Worm (Caenorhabditis elegans) whole organism, young adult: ENCODE measurements around the gene byn-1.

Experiments used
- F22D6.2 ChIP-seq: sonication (generic microtip); optimal IDR thresholded peaks from 2 replicates; lab custom pipeline; 2016; ENCODE audit warnings: mild to moderate bottlenecking, missing genetic modification characterization, missing compliant biosample characterization
- F49E8.2 ChIP-seq: sonication (generic microtip); optimal IDR thresholded peaks from 3 replicates; lab custom pipeline; 2017; ENCODE audit warnings: missing genetic modification characterization, mild to moderate bottlenecking, missing compliant biosample characterization, antibody characterized with exemption, moderate library complexity; ENCODE audit not compliant: insufficient read depth
- F52B5.7 ChIP-seq: sonication (generic microtip); optimal IDR thresholded peaks from 2 replicates; lab custom pipeline; 2016; ENCODE audit warnings: mild to moderate bottlenecking, missing genetic modification characterization, missing compliant biosample characterization
- F57A8.1 ChIP-seq: fragments of 200-800 bp; sonication (Bioruptor generic); optimal IDR thresholded peaks from 2 replicates; lab custom pipeline; 2018; ENCODE audit warnings: mild to moderate bottlenecking, missing genetic modification characterization, moderate library complexity, missing compliant biosample characterization
- T26A5.8 ChIP-seq: sonication (generic microtip); optimal IDR thresholded peaks from 2 replicates; lab custom pipeline; 2016; ENCODE audit warnings: missing genetic modification characterization, missing compliant biosample characterization
- Y53F4B.3 ChIP-seq: fragments of 200-800 bp; sonication (Bioruptor generic); IDR thresholded peaks from 2 replicates; pipeline ENCODE4 v1.3.6; 2022; ENCODE audit warnings: missing genetic modification reagents, missing genetic modification characterization, missing compliant biosample characterization
- Y67H2A.10 ChIP-seq: fragments of 200-800 bp; sonication (Bioruptor generic); conservative IDR thresholded peaks from 2 replicates; pipeline ENCODE4 v1.3.6; 2022; ENCODE audit warnings: missing genetic modification reagents, missing genetic modification characterization, missing compliant biosample characterization
- ZK185.1 ChIP-seq: sonication (generic microtip); optimal IDR thresholded peaks from 2 replicates; lab custom pipeline; 2016; ENCODE audit warnings: mild to moderate bottlenecking, missing genetic modification characterization, missing compliant biosample characterization; ENCODE audit not compliant: poor library complexity, severe bottlenecking
- ama-1 ChIP-seq, 3 experiments: fragments of 150-350 bp in 1 of 3; sonication (generic microtip) in 2 of 3; optimal IDR thresholded peaks; 2 replicates each; lab custom pipeline; 2014 to 2018; ENCODE audit warnings: missing biosample characterization in 2 of 3, missing genetic modification characterization in 2 of 3, missing genetic modification reagents in 2 of 3
- aptf-2 ChIP-seq: fragments of 200-800 bp; sonication (Bioruptor generic); conservative IDR thresholded peaks from 2 replicates; pipeline ENCODE4 v1.3.6; 2022; ENCODE audit warnings: missing genetic modification reagents, missing genetic modification characterization, missing compliant biosample characterization
- athp-1 ChIP-seq: sonication (generic microtip); optimal IDR thresholded peaks from 2 replicates; lab custom pipeline; 2017; ENCODE audit warnings: mild to moderate bottlenecking, missing genetic modification characterization, missing compliant biosample characterization
- attf-3 ChIP-seq: fragments of 200-800 bp; sonication (Bioruptor generic); conservative IDR thresholded peaks from 2 replicates; pipeline ENCODE4 v1.3.6; 2022; ENCODE audit warnings: missing genetic modification reagents, missing genetic modification characterization, missing compliant biosample characterization
- attf-5 ChIP-seq: fragments of 200-800 bp; sonication (Bioruptor generic); optimal IDR thresholded peaks from 2 replicates; lab custom pipeline; 2018; ENCODE audit warnings: mild to moderate bottlenecking, missing genetic modification characterization, missing compliant biosample characterization
- bed-1 ChIP-seq: fragments of 200-800 bp; sonication (Bioruptor generic); IDR thresholded peaks from 2 replicates; pipeline ENCODE4 v1.3.6; 2022; ENCODE audit warnings: missing genetic modification reagents, missing genetic modification characterization, missing compliant biosample characterization
- ceh-100 ChIP-seq: fragments of 200-800 bp; sonication (Bioruptor generic); IDR thresholded peaks from 2 replicates; pipeline ENCODE4 v1.3.6; 2022; ENCODE audit warnings: missing genetic modification reagents, missing genetic modification characterization, missing compliant biosample characterization
- ceh-58 ChIP-seq: fragments of 200-800 bp; sonication (Bioruptor generic); IDR thresholded peaks from 2 replicates; pipeline ENCODE4 v1.3.6; 2022; ENCODE audit warnings: missing genetic modification characterization, missing compliant biosample characterization
- dpff-1 ChIP-seq: sonication (generic microtip); optimal IDR thresholded peaks from 2 replicates; lab custom pipeline; 2017; ENCODE audit warnings: mild to moderate bottlenecking, missing genetic modification characterization, missing compliant biosample characterization
- dpl-1 ChIP-seq: fragments of 150-350 bp; optimal IDR thresholded peaks from 2 replicates; lab custom pipeline; 2014; ENCODE audit warnings: missing biosample characterization, missing genetic modification reagents, missing genetic modification characterization
- efl-1 ChIP-seq: fragments of 150-350 bp; optimal IDR thresholded peaks from 2 replicates; lab custom pipeline; 2014; ENCODE audit warnings: missing biosample characterization, missing genetic modification reagents, missing genetic modification characterization
- egl-18 ChIP-seq: fragments of 200-800 bp; sonication (Bioruptor generic); IDR thresholded peaks from 2 replicates; pipeline ENCODE4 v1.3.6; 2022; ENCODE audit warnings: missing genetic modification reagents, missing genetic modification characterization, missing compliant biosample characterization
- egl-44 ChIP-seq: fragments of 200-800 bp; sonication (Bioruptor generic); IDR thresholded peaks from 2 replicates; pipeline ENCODE4 v1.3.6; 2022; ENCODE audit warnings: missing genetic modification reagents, missing genetic modification characterization, missing compliant biosample characterization
- egrh-3 ChIP-seq: fragments of 200-800 bp; sonication (Bioruptor generic); IDR thresholded peaks from 2 replicates; pipeline ENCODE4 v1.3.6; 2022; ENCODE audit warnings: missing genetic modification reagents, missing genetic modification characterization, missing compliant biosample characterization
- fkh-3 ChIP-seq: sonication (generic microtip); optimal IDR thresholded peaks from 2 replicates; lab custom pipeline; 2016; ENCODE audit warnings: mild to moderate bottlenecking, missing genetic modification characterization, missing compliant biosample characterization
- hlh-26 ChIP-seq: fragments of 200-800 bp; sonication (Bioruptor generic); conservative IDR thresholded peaks from 2 replicates; pipeline ENCODE4 v1.3.6; 2022; ENCODE audit warnings: missing genetic modification reagents, missing genetic modification characterization, missing compliant biosample characterization
- hmg-1.2 ChIP-seq: fragments of 200-800 bp; sonication (Bioruptor generic); IDR thresholded peaks from 2 replicates; pipeline ENCODE4 v1.3.6; 2022; ENCODE audit warnings: missing genetic modification reagents, missing genetic modification characterization, missing compliant biosample characterization
- hrde-1 ChIP-seq: sonication (generic microtip); optimal IDR thresholded peaks from 2 replicates; lab custom pipeline; 2016; ENCODE audit warnings: missing genetic modification characterization, mild to moderate bottlenecking, missing compliant biosample characterization, moderate library complexity, missing genotype, missing genetic modification reagents, borderline replicate concordance
- hsf-1 ChIP-seq: fragments of 200-800 bp; sonication (Bioruptor generic); IDR thresholded peaks from 2 replicates; pipeline ENCODE4 v1.3.6; 2022; ENCODE audit warnings: missing genetic modification reagents, missing genetic modification characterization, missing compliant biosample characterization
- lin-35 ChIP-seq, 3 experiments: fragments of 150-350 bp in 2 of 3; sonication (generic microtip) in 1 of 3; optimal IDR thresholded peaks; 2 replicates each; lab custom pipeline; 2014 to 2018; ENCODE audit warnings: missing biosample characterization in 3 of 3, missing genetic modification characterization in 3 of 3, missing genetic modification reagents in 3 of 3
- madf-3 ChIP-seq: fragments of 200-800 bp; sonication (Bioruptor generic); IDR thresholded peaks from 2 replicates; pipeline ENCODE4 v1.3.6; 2022; ENCODE audit warnings: missing genetic modification reagents, missing genetic modification characterization, missing compliant biosample characterization
- madf-6 ChIP-seq: fragments of 200-800 bp; sonication (Bioruptor generic); IDR thresholded peaks from 2 replicates; pipeline ENCODE4 v1.3.6; 2022; ENCODE audit warnings: missing genetic modification reagents, missing genetic modification characterization, missing compliant biosample characterization
- madf-8 ChIP-seq: fragments of 200-800 bp; sonication (Bioruptor generic); conservative IDR thresholded peaks from 2 replicates; pipeline ENCODE4 v1.3.6; 2022; ENCODE audit warnings: missing genetic modification reagents, missing genetic modification characterization, missing compliant biosample characterization
- mxl-1 ChIP-seq: sonication (generic microtip); optimal IDR thresholded peaks from 2 replicates; lab custom pipeline; 2016; ENCODE audit warnings: missing genetic modification characterization, missing compliant biosample characterization
- nhr-120 ChIP-seq: fragments of 200-800 bp; sonication (Bioruptor generic); IDR thresholded peaks from 2 replicates; pipeline ENCODE4 v1.3.6; 2022; ENCODE audit warnings: missing genetic modification characterization, missing compliant biosample characterization
- pbrm-1 ChIP-seq: fragments of 200-800 bp; sonication (Bioruptor generic); IDR thresholded peaks from 2 replicates; pipeline ENCODE4 v1.3.6; 2022; ENCODE audit warnings: missing genetic modification reagents, missing genetic modification characterization, missing compliant biosample characterization
- pha-4 ChIP-seq: fragments of 150-350 bp; sonication (generic microtip); optimal IDR thresholded peaks from 2 replicates; lab custom pipeline; 2014; ENCODE audit warnings: missing biosample characterization, missing genetic modification reagents, missing genetic modification characterization
- rec-8 ChIP-seq, 2 experiments: sonication (generic microtip); optimal IDR thresholded peaks; 2 replicates each; lab custom pipeline; 2016; ENCODE audit warnings: mild to moderate bottlenecking in 2 of 2, missing genetic modification characterization in 2 of 2, missing genetic modification reagents in 2 of 2, missing genotype in 2 of 2, missing biosample characterization in 1 of 2, missing compliant biosample characterization in 1 of 2, moderate library complexity in 1 of 2
- repo-1 ChIP-seq: sonication (generic microtip); optimal IDR thresholded peaks from 2 replicates; lab custom pipeline; 2017; ENCODE audit warnings: mild to moderate bottlenecking, missing genetic modification characterization, missing compliant biosample characterization
- sea-2 ChIP-seq: fragments of 200-800 bp; sonication (Bioruptor generic); IDR thresholded peaks from 2 replicates; pipeline ENCODE4 v1.3.6; 2022; ENCODE audit warnings: missing genetic modification characterization, missing compliant biosample characterization
- tbp1 ChIP-seq: fragments of 200-800 bp; sonication (Bioruptor generic); optimal IDR thresholded peaks from 2 replicates; lab custom pipeline; 2018; ENCODE audit warnings: mild to moderate bottlenecking, missing genetic modification characterization, missing compliant biosample characterization
- xnd-1 ChIP-seq: sonication (generic microtip); optimal IDR thresholded peaks from 2 replicates; lab custom pipeline; 2016; ENCODE audit warnings: missing genotype, missing genetic modification reagents, missing genetic modification characterization, missing compliant biosample characterization
- zim-3 ChIP-seq: sonication (generic microtip); optimal IDR thresholded peaks from 2 replicates; lab custom pipeline; 2017; ENCODE audit warnings: mild to moderate bottlenecking, missing genetic modification characterization, moderate library complexity, missing compliant biosample characterization
- ztf-25 ChIP-seq: fragments of 200-800 bp; sonication (Bioruptor generic); IDR thresholded peaks from 2 replicates; pipeline ENCODE4 v1.3.6; 2022; ENCODE audit warnings: missing genetic modification reagents, missing genetic modification characterization, missing compliant biosample characterization

The byn-1 gene

ce11 chrIII:6968080-6968639 lies 36.4 kb downstream of the byn-1 start, which contains the start of gene panl-2:
Gene panl-2 (minus strand): TSS chrIII:6968130.
- no peak for TF ChIP-seq fkh-3 (tag; lab: Kevin White, UChicago)
- no peak for TF ChIP-seq nhr-120 (GFP tag; lab: Robert Waterston, UW)
- peak; percentile 49; the same call in 1 of the 2 replicates for TF ChIP-seq egrh-3 (GFP tag; lab: Robert Waterston, UW)
- no peak for TF ChIP-seq ceh-100 (GFP tag; lab: Robert Waterston, UW)
- TF ChIP-seq F49E8.2 (tag; lab: Kevin White, UChicago), result peak; percentile 47
- no peak for TF ChIP-seq ama-1 (optimal IDR thresholded peaks at IDR 0.05; lab: Kevin White, UChicago)
- no peak for TF ChIP-seq ama-1 (GFP tag; optimal IDR thresholded peaks at IDR 0.05; lab: Kevin White, UChicago)
- TF ChIP-seq aptf-2 (GFP tag; lab: Robert Waterston, UW), result no peak
- TF ChIP-seq tbp1 (GFP tag; lab: Kevin White, UChicago), result no peak
- TF ChIP-seq mxl-1 (tag; lab: Kevin White, UChicago), result no peak
- TF ChIP-seq attf-3 (GFP tag; lab: Robert Waterston, UW), result peak; percentile 88
- TF ChIP-seq dpl-1 (GFP tag; lab: Kevin White, UChicago), result no peak
- TF ChIP-seq Y53F4B.3, result no peak
- TF ChIP-seq xnd-1 (tag; lab: Kevin White, UChicago), result no peak
- TF ChIP-seq attf-5 (GFP tag; lab: Kevin White, UChicago), result no peak
- TF ChIP-seq T26A5.8, result no peak
- no peak for TF ChIP-seq F52B5.7 (tag; lab: Kevin White, UChicago)
- TF ChIP-seq lin-35 (GFP tag; optimal IDR thresholded peaks at IDR 0.05; lab: Kevin White, UChicago), result peak in 1 of 3 experiments; percentile 52
- TF ChIP-seq bed-1 (GFP tag; lab: Robert Waterston, UW), result no peak
- no peak for TF ChIP-seq pbrm-1 (GFP tag; lab: Robert Waterston, UW)
- TF ChIP-seq F57A8.1, result no peak
- TF ChIP-seq madf-3 (GFP tag; lab: Robert Waterston, UW), result no peak
- TF ChIP-seq F22D6.2 (tag; lab: Kevin White, UChicago), result no peak
- TF ChIP-seq egl-18 (GFP tag; lab: Robert Waterston, UW), result no peak
- TF ChIP-seq Y67H2A.10 (GFP tag; lab: Robert Waterston, UW), result no peak
- no peak for TF ChIP-seq hrde-1 (tag; lab: Kevin White, UChicago)
- TF ChIP-seq sea-2 (GFP tag; lab: Robert Waterston, UW), result no peak
- TF ChIP-seq ceh-58 (GFP tag; lab: Robert Waterston, UW), result no peak
- no peak for TF ChIP-seq zim-3 (tag; lab: Kevin White, UChicago)
- no peak for TF ChIP-seq repo-1 (tag; lab: Kevin White, UChicago)
- TF ChIP-seq ZK185.1 (tag; lab: Kevin White, UChicago), result no peak
- no peak for TF ChIP-seq athp-1 (tag; lab: Kevin White, UChicago)
- TF ChIP-seq rec-8 (tag; optimal IDR thresholded peaks at IDR 0.05; lab: Kevin White, UChicago), result no peak

- no peak; the same call in 1 of the 2 replicates for TF ChIP-seq hsf-1 (GFP tag; lab: Robert Waterston, UW)
- no peak for TF ChIP-seq pha-4 (tag; lab: Kevin White, UChicago)
- TF ChIP-seq hlh-26 (GFP tag; lab: Robert Waterston, UW), result no peak
- no peak for TF ChIP-seq hmg-1.2 (GFP tag; lab: Robert Waterston, UW)
- TF ChIP-seq madf-6 (GFP tag; lab: Robert Waterston, UW), result peak; percentile 71
- TF ChIP-seq madf-8 (GFP tag; lab: Robert Waterston, UW), result 0 out of 2 replicates have a peak, but pooled peaks have one; percentile 6
- TF ChIP-seq dpff-1 (tag; lab: Kevin White, UChicago), result no peak
- TF ChIP-seq egl-44, result no peak
- TF ChIP-seq xnd-1 (tag; lab: Kevin White, UChicago), result no peak
- TF ChIP-seq efl-1 (GFP tag; lab: Kevin White, UChicago), result peak; percentile 55
- TF ChIP-seq ztf-25 (GFP tag; lab: Robert Waterston, UW), result no peak
- TF ChIP-seq F22D6.2 (tag; lab: Kevin White, UChicago), result no peak
- TF ChIP-seq, all 124 proteins: peak for 3
These were observed 36.9 kb downstream of the byn-1 start for ce11 chrIII:6968655-6969054.
